Fruit fly (Drosophila melanogaster) whole organism, embryonic: ENCODE measurements around the gene alphaTub84D.

Source experiments
- CG12104 ChIP-seq: fragments of 200-800 bp; sonication (Bioruptor generic); optimal IDR thresholded peaks from 3 replicates; lab custom pipeline; 2016; ENCODE audit warnings: missing biosample characterization, missing genetic modification characterization
- CG12236 ChIP-seq: fragments of 200-800 bp; sonication (Bioruptor generic); optimal IDR thresholded peaks from 2 replicates; lab custom pipeline; 2016; ENCODE audit warnings: missing biosample characterization, missing genetic modification characterization
- CG12299 ChIP-seq: fragments of 200-800 bp; sonication (Bioruptor generic); optimal IDR thresholded peaks from 2 replicates; lab custom pipeline; 2018; ENCODE audit warnings: missing biosample characterization, mild to moderate bottlenecking, missing genetic modification characterization
- CG1529 ChIP-seq: fragments of 200-800 bp; sonication (Bioruptor generic); optimal IDR thresholded peaks from 3 replicates; lab custom pipeline; 2018; ENCODE audit warnings: missing biosample characterization, missing genetic modification characterization
- CG1603 ChIP-seq: fragments of 200-800 bp; sonication (Bioruptor generic); optimal IDR thresholded peaks from 2 replicates; lab custom pipeline; 2019; ENCODE audit warnings: missing biosample characterization, mild to moderate bottlenecking, missing genetic modification characterization, moderate library complexity
- CG17359 ChIP-seq: fragments of 200-800 bp; sonication (Bioruptor generic); optimal IDR thresholded peaks from 3 replicates; lab custom pipeline; 2018; ENCODE audit warnings: missing biosample characterization, mild to moderate bottlenecking, missing genetic modification characterization, moderate library complexity
- CG18011 ChIP-seq: fragments of 200-800 bp; sonication (Bioruptor generic); optimal IDR thresholded peaks from 2 replicates; lab custom pipeline; 2017; ENCODE audit warnings: missing biosample characterization, missing genetic modification characterization, mild to moderate bottlenecking, moderate library complexity, missing genotype
- CG2678 ChIP-seq: fragments of 200-800 bp; sonication (Bioruptor generic); optimal IDR thresholded peaks from 3 replicates; lab custom pipeline; 2019; ENCODE audit warnings: missing biosample characterization, mild to moderate bottlenecking, missing genetic modification characterization, moderate library complexity
- CG3281 ChIP-seq: fragments of 200-800 bp; sonication (Bioruptor generic); optimal IDR thresholded peaks from 3 replicates; lab custom pipeline; 2017; ENCODE audit warnings: missing biosample characterization, mild to moderate bottlenecking, missing genetic modification characterization
- CG33557 ChIP-seq: fragments of 200-800 bp; sonication (Bioruptor generic); optimal IDR thresholded peaks from 2 replicates; lab custom pipeline; 2019; ENCODE audit warnings: missing biosample characterization, mild to moderate bottlenecking, missing genetic modification characterization, moderate library complexity
- CG3838 ChIP-seq: fragments of 200-800 bp; sonication (Bioruptor generic); optimal IDR thresholded peaks from 3 replicates; lab custom pipeline; 2016; ENCODE audit warnings: missing biosample characterization, missing genetic modification characterization
- CG4854 ChIP-seq: fragments of 200-800 bp; sonication (Bioruptor generic); optimal IDR thresholded peaks from 2 replicates; lab custom pipeline; 2016; ENCODE audit warnings: missing biosample characterization, missing genetic modification characterization, inconsistent platforms
- CG5953 ChIP-seq: fragments of 200-800 bp; sonication (Bioruptor generic); IDR thresholded peaks from 2 replicates; pipeline ENCODE4 v1.3.6; 2022; ENCODE audit warnings: missing biosample characterization, missing genetic modification characterization
- CG6689 ChIP-seq: fragments of 200-800 bp; sonication (Bioruptor generic); IDR thresholded peaks from 2 replicates; pipeline ENCODE4 v1.3.6; 2022; ENCODE audit warnings: missing biosample characterization, missing genetic modification characterization
- CG7745 ChIP-seq: fragments of 200-800 bp; sonication (Bioruptor generic); optimal IDR thresholded peaks from 2 replicates; lab custom pipeline; 2018; ENCODE audit warnings: missing biosample characterization, mild to moderate bottlenecking, missing genetic modification characterization, moderate library complexity
- CG7839 ChIP-seq: fragments of 200-800 bp; sonication (Bioruptor generic); optimal IDR thresholded peaks from 3 replicates; lab custom pipeline; 2018; ENCODE audit warnings: missing biosample characterization, mild to moderate bottlenecking, missing genetic modification characterization, moderate library complexity
- CG7963 ChIP-seq: fragments of 200-800 bp; sonication (Bioruptor generic); IDR thresholded peaks from 3 replicates; pipeline ENCODE4 v1.3.6; 2022; ENCODE audit warnings: missing biosample characterization, missing genetic modification characterization; ENCODE audit not compliant: partially characterized antibody
- Camta ChIP-seq: fragments of 200-800 bp; sonication (Bioruptor generic); optimal IDR thresholded peaks from 2 replicates; lab custom pipeline; 2016; ENCODE audit warnings: missing biosample characterization, missing genetic modification characterization
- D19B ChIP-seq: fragments of 200-800 bp; sonication (Bioruptor generic); optimal IDR thresholded peaks from 2 replicates; lab custom pipeline; 2017; ENCODE audit warnings: missing biosample characterization, mild to moderate bottlenecking, missing genetic modification characterization
- E2f2 ChIP-seq: fragments of 200-800 bp; sonication (Bioruptor generic); IDR thresholded peaks from 2 replicates; pipeline ENCODE4 v1.3.6; 2022; ENCODE audit warnings: missing biosample characterization, missing genetic modification characterization
- H15 ChIP-seq: fragments of 200-800 bp; sonication (Bioruptor generic); IDR thresholded peaks from 3 replicates; pipeline ENCODE4 v1.3.6; 2022; ENCODE audit warnings: missing biosample characterization, missing genetic modification characterization
- HLH4C ChIP-seq: fragments of 200-800 bp; sonication (Bioruptor generic); IDR thresholded peaks from 3 replicates; pipeline ENCODE4 v1.3.6; 2022; ENCODE audit warnings: missing biosample characterization, missing genetic modification characterization; ENCODE audit not compliant: partially characterized antibody
- Hr3 ChIP-seq: fragments of 200-800 bp; sonication (Bioruptor generic); optimal IDR thresholded peaks from 3 replicates; lab custom pipeline; 2016; ENCODE audit warnings: missing biosample characterization, missing genetic modification characterization
- PHDP ChIP-seq: fragments of 200-800 bp; sonication (Bioruptor generic); optimal IDR thresholded peaks from 3 replicates; lab custom pipeline; 2018; ENCODE audit warnings: missing biosample characterization, mild to moderate bottlenecking, missing genetic modification characterization, moderate library complexity
- Rx ChIP-seq: fragments of 200-800 bp; sonication (Bioruptor generic); IDR thresholded peaks from 2 replicates; pipeline ENCODE4 v1.3.6; 2022; ENCODE audit warnings: missing biosample characterization, missing genetic modification characterization
- Sox100B ChIP-seq: fragments of 200-800 bp; sonication (Bioruptor generic); optimal IDR thresholded peaks from 3 replicates; lab custom pipeline; 2018; ENCODE audit warnings: missing biosample characterization, mild to moderate bottlenecking, missing genetic modification characterization
- Sox102F ChIP-seq: fragments of 200-800 bp; sonication (Bioruptor generic); optimal IDR thresholded peaks from 2 replicates; lab custom pipeline; 2018; ENCODE audit warnings: missing biosample characterization, mild to moderate bottlenecking, missing genetic modification characterization, moderate library complexity
- ara ChIP-seq: fragments of 200-800 bp; sonication (Bioruptor generic); IDR thresholded peaks from 2 replicates; pipeline ENCODE4 v1.3.6; 2022; ENCODE audit warnings: missing biosample characterization, missing genetic modification characterization
- chm ChIP-seq: fragments of 200-800 bp; sonication (Bioruptor generic); IDR thresholded peaks from 2 replicates; pipeline ENCODE4 v1.3.6; 2022; ENCODE audit warnings: missing biosample characterization, missing genetic modification characterization
- corto ChIP-seq: fragments of 200-800 bp; sonication (Bioruptor generic); optimal IDR thresholded peaks from 2 replicates; lab custom pipeline; 2016; ENCODE audit warnings: missing biosample characterization, mild to moderate bottlenecking, missing genetic modification characterization, moderate library complexity
- cwo ChIP-seq: fragments of 200-800 bp; sonication (Bioruptor generic); optimal IDR thresholded peaks from 3 replicates; lab custom pipeline; 2017; ENCODE audit warnings: missing biosample characterization, missing genetic modification characterization, mild to moderate bottlenecking, moderate library complexity, missing genetic modification reagents
- dmrt99B ChIP-seq: fragments of 200-800 bp; sonication (Bioruptor generic); optimal IDR thresholded peaks from 2 replicates; lab custom pipeline; 2018; ENCODE audit warnings: missing biosample characterization, mild to moderate bottlenecking, missing genetic modification characterization, moderate library complexity
- gcm2 ChIP-seq: fragments of 200-800 bp; sonication (Bioruptor generic); optimal IDR thresholded peaks from 2 replicates; lab custom pipeline; 2016; ENCODE audit warnings: missing biosample characterization, missing genetic modification characterization
- ham ChIP-seq: fragments of 200-800 bp; sonication (Bioruptor generic); IDR thresholded peaks from 2 replicates; pipeline ENCODE4 v1.3.6; 2022; ENCODE audit warnings: missing biosample characterization, missing genetic modification characterization
- hbn ChIP-seq: fragments of 200-800 bp; sonication (Bioruptor generic); IDR thresholded peaks from 2 replicates; pipeline ENCODE4 v1.3.6; 2022; ENCODE audit warnings: missing biosample characterization, missing genetic modification characterization; ENCODE audit not compliant: partially characterized antibody
- hkb ChIP-seq, 2 experiments: fragments of 200-800 bp in 1 of 2; fragments of >200 bp in 1 of 2; sonication (Bioruptor generic) in 1 of 2; IDR thresholded peaks in 1 of 2; optimal IDR thresholded peaks in 1 of 2; 2 replicates each; pipeline versions ENCODE4 v1.3.6 to Lab custom; 2017 to 2022; ENCODE audit warnings: missing biosample characterization in 1 of 2, missing genetic modification characterization in 1 of 2
- jigr1 ChIP-seq: fragments of 200-800 bp; sonication (Bioruptor generic); IDR thresholded peaks from 3 replicates; pipeline ENCODE4 v1.3.6; 2022; ENCODE audit warnings: missing biosample characterization, missing genetic modification characterization
- jumu ChIP-seq: fragments of 200-800 bp; sonication (Bioruptor generic); optimal IDR thresholded peaks from 3 replicates; lab custom pipeline; 2016; ENCODE audit warnings: missing biosample characterization, missing genetic modification characterization
- kah ChIP-seq: fragments of 200-800 bp; sonication (Bioruptor generic); optimal IDR thresholded peaks from 2 replicates; lab custom pipeline; 2018; ENCODE audit warnings: missing biosample characterization, mild to moderate bottlenecking, missing genetic modification characterization
- lmd ChIP-seq: fragments of 200-800 bp; sonication (Bioruptor generic); IDR thresholded peaks from 2 replicates; pipeline ENCODE4 v1.3.6; 2022; ENCODE audit warnings: missing biosample characterization, missing genetic modification characterization
- schlank ChIP-seq: fragments of 200-800 bp; sonication (Bioruptor generic); optimal IDR thresholded peaks from 2 replicates; lab custom pipeline; 2018; ENCODE audit warnings: missing biosample characterization, mild to moderate bottlenecking, missing genetic modification characterization
- seq ChIP-seq: fragments of 200-800 bp; sonication (Bioruptor generic); IDR thresholded peaks from 2 replicates; pipeline ENCODE4 v1.3.6; 2022; ENCODE audit warnings: missing biosample characterization, missing genetic modification characterization
- slbo ChIP-seq: fragments of 200-800 bp; sonication (Bioruptor generic); IDR thresholded peaks from 2 replicates; pipeline ENCODE4 v1.3.6; 2022; ENCODE audit warnings: missing biosample characterization, missing genetic modification characterization
- slp2 ChIP-seq: fragments of 200-800 bp; sonication (Bioruptor generic); optimal IDR thresholded peaks from 2 replicates; lab custom pipeline; 2016; ENCODE audit warnings: missing biosample characterization, missing genetic modification characterization
- so ChIP-seq: fragments of 200-800 bp; sonication (Bioruptor generic); IDR thresholded peaks from 3 replicates; pipeline ENCODE4 v1.3.6; 2022; ENCODE audit warnings: missing biosample characterization, missing genetic modification characterization
- ssp ChIP-seq: fragments of 200-800 bp; sonication (Bioruptor generic); IDR thresholded peaks from 2 replicates; pipeline ENCODE4 v1.3.6; 2022; ENCODE audit warnings: missing biosample characterization, missing genetic modification characterization
- tio ChIP-seq: fragments of 200-800 bp; sonication (Bioruptor generic); optimal IDR thresholded peaks from 2 replicates; lab custom pipeline; 2017; ENCODE audit warnings: missing biosample characterization, missing genetic modification characterization, inconsistent platforms
- tna ChIP-seq: fragments of 200-800 bp; sonication (Bioruptor generic); IDR thresholded peaks from 2 replicates; pipeline ENCODE4 v1.3.6; 2022; ENCODE audit warnings: missing biosample characterization, missing genetic modification characterization; ENCODE audit not compliant: partially characterized antibody
- toy ChIP-seq: fragments of 200-800 bp; sonication (Bioruptor generic); IDR thresholded peaks from 2 replicates; pipeline ENCODE4 v1.3.6; 2022; ENCODE audit warnings: missing biosample characterization, missing genetic modification characterization
- tx ChIP-seq: fragments of 200-800 bp; sonication (Bioruptor generic); optimal IDR thresholded peaks from 2 replicates; lab custom pipeline; 2016; ENCODE audit warnings: missing biosample characterization, missing genetic modification characterization
- usp ChIP-seq: fragments of >200 bp; optimal IDR thresholded peaks from 2 replicates; lab custom pipeline; 2017; ENCODE audit warnings: missing biosample characterization, missing genetic modification characterization

The alphaTub84D gene

DNA sequence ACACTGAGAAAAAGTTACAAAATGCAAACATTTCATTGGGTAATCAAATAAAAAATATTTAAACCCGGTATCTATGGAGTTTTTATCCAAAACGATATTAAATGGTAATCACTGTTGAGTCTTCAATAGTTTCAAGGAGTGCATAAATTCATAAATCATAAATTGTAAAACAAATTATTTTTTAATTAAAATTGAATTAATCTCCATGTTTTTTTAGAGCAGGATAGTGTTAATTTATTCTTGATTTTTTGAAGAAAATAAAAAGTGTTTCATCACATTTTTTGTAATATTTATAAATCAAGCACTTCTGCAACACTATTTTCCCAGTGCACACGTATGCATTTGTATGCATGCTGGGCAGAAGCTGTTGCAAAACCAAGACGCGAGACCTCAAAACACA is 39.7 kb upstream of the alphaTub84D start (continued):
- TF ChIP-seq chm (no peak), CG7839 (peak; percentile 74), hkb (optimal IDR thresholded peaks at IDR 0.05; lab: Kevin White, UChicago) (no peak), hkb (GFP tag; IDR thresholded peaks at IDR 0.05; lab: Robert Waterston, UW) (peak; percentile 67), CG7963 (GFP tag; lab: Robert Waterston, UW) (no peak), Sox102F (GFP tag; lab: Kevin White, UChicago) (peak; percentile 90), ara (GFP tag; lab: Robert Waterston, UW) (no peak), hbn (GFP tag; lab: Robert Waterston, UW) (no peak), CG33557 (GFP tag; lab: Kevin White, UChicago) (no peak), D19B (GFP tag; lab: Kevin White, UChicago) (no peak), CG5953 (GFP tag; lab: Robert Waterston, UW) (no peak), CG3838 (GFP tag; lab: Kevin White, UChicago) (no peak), Rx (GFP tag; lab: Robert Waterston, UW) (no peak), E2f2 (peak; percentile 13; the same call in 1 of the 2 replicates), corto (GFP tag; lab: Kevin White, UChicago) (peak; percentile 30), toy (GFP tag; lab: Robert Waterston, UW) (no peak), CG12104 (peak; percentile 52), schlank (tag; lab: Kevin White, UChicago) (no peak), jigr1 (GFP tag; lab: Robert Waterston, UW) (no peak), PHDP (tag; lab: Kevin White, UChicago) (peak; percentile 56), CG2678 (peak; percentile 81), ssp (GFP tag; lab: Robert Waterston, UW) (peak; percentile 39; the same call in 1 of the 2 replicates), CG17359 (tag; lab: Kevin White, UChicago) (peak; percentile 80), ham (GFP tag; lab: Robert Waterston, UW) (no peak), gcm2 (GFP tag; lab: Kevin White, UChicago) (no peak), H15 (GFP tag; lab: Robert Waterston, UW) (0 out of 3 replicates have a peak, but pooled peaks have one; percentile 38), slp2 (GFP tag; lab: Kevin White, UChicago) (no peak), seq (no peak), Hr3 (GFP tag; lab: Kevin White, UChicago) (peak; percentile 44), lmd (GFP tag; lab: Robert Waterston, UW) (peak; percentile 36; the same call in 1 of the 2 replicates), so (GFP tag; lab: Robert Waterston, UW) (no peak; the same call in 2 of the 3 replicates), Sox100B (GFP tag; lab: Kevin White, UChicago) (peak; percentile 89), Camta (GFP tag; lab: Kevin White, UChicago) (no peak), HLH4C (GFP tag; lab: Robert Waterston, UW) (no peak), CG18011 (GFP tag; lab: Kevin White, UChicago) (no peak), CG7745 (no peak), CG1529 (GFP tag; lab: Kevin White, UChicago) (peak; percentile 11), kah (GFP tag; lab: Kevin White, UChicago) (peak; percentile 54), CG3281 (GFP tag; lab: Kevin White, UChicago) (peak; percentile 21), dmrt99B (tag; lab: Kevin White, UChicago) (peak; percentile 89), slbo (GFP tag; lab: Robert Waterston, UW) (no peak), CG4854 (no peak), usp (no peak), tx (GFP tag; lab: Kevin White, UChicago) (no peak), CG12299 (tag; lab: Kevin White, UChicago) (no peak), jumu (no peak), CG6689 (GFP tag; lab: Robert Waterston, UW) (peak; percentile 45; the same call in 1 of the 2 replicates), tio (GFP tag; lab: Kevin White, UChicago) (peak; percentile 54), CG1603 (peak; percentile 16), cwo (GFP tag; lab: Kevin White, UChicago) (peak; percentile 3), tna (no peak), CG12236 (GFP tag; lab: Kevin White, UChicago) (no peak)
